Worm (Caenorhabditis elegans) whole organism, L4/young adult: ENCODE measurements around the gene ZK675.4.

Experiments
- W03F9.2 ChIP-seq: fragments of 150-350 bp; optimal IDR thresholded peaks from 2 replicates; lab custom pipeline; 2014; ENCODE audit warnings: missing biosample characterization, missing genetic modification characterization
- dao-5 ChIP-seq: sonication (generic microtip); optimal IDR thresholded peaks from 2 replicates; lab custom pipeline; 2016; ENCODE audit warnings: missing genotype, missing genetic modification characterization, moderate library complexity, missing compliant biosample characterization
- him-1 ChIP-seq: sonication (generic microtip); optimal IDR thresholded peaks from 2 replicates; lab custom pipeline; 2016; ENCODE audit warnings: missing genotype, missing genetic modification reagents, missing genetic modification characterization, missing compliant biosample characterization

- no peak for TF ChIP-seq W03F9.2 (tag; lab: Kevin White, UChicago)
- TF ChIP-seq dao-5, result no peak
- TF ChIP-seq him-1 (tag; lab: Kevin White, UChicago), result no peak
Measured at ce11 chrII:7879266-7879718, 31.8 kb upstream of the ZK675.4 start, which contains the start of the genes vha-4 and T01H3.5.
